Fruit fly (Drosophila melanogaster) whole organism, prepupa: Measurements from ENCODE around the gene CG43082.

ENCODE experiments used
- CG10631 ChIP-seq: fragments of 200-800 bp; sonication (Bioruptor generic); optimal IDR thresholded peaks from 2 replicates; lab custom pipeline; 2016; ENCODE audit warnings: missing biosample characterization, missing genetic modification characterization
- CG10669 ChIP-seq: fragments of 200-800 bp; sonication (Bioruptor generic); optimal IDR thresholded peaks from 3 replicates; lab custom pipeline; 2018; ENCODE audit warnings: missing biosample characterization, mild to moderate bottlenecking, missing genetic modification characterization, moderate library complexity
- CG11294 ChIP-seq: fragments of 200-800 bp; sonication (Bioruptor generic); IDR thresholded peaks from 2 replicates; pipeline ENCODE4 v1.3.6; 2022; ENCODE audit warnings: missing biosample characterization, missing genetic modification characterization
- CG11762 ChIP-seq: fragments of 200-800 bp; sonication (Bioruptor generic); optimal IDR thresholded peaks from 3 replicates; lab custom pipeline; 2016; ENCODE audit warnings: missing biosample characterization, missing genetic modification characterization; ENCODE audit not compliant: insufficient read depth
- CG11902 ChIP-seq: fragments of 200-800 bp; sonication (Bioruptor generic); optimal IDR thresholded peaks from 3 replicates; lab custom pipeline; 2016; ENCODE audit warnings: missing biosample characterization, missing genetic modification characterization
- CG3032 ChIP-seq: fragments of 200-800 bp; optimal IDR thresholded peaks from 2 replicates; lab custom pipeline; 2019; ENCODE audit warnings: missing biosample characterization, mild to moderate bottlenecking, missing genetic modification characterization, moderate library complexity
- CG32006 ChIP-seq: fragments of 200-800 bp; sonication (Bioruptor generic); optimal IDR thresholded peaks from 3 replicates; lab custom pipeline; 2017; ENCODE audit warnings: missing biosample characterization, mild to moderate bottlenecking, missing genetic modification characterization
- CG3919 ChIP-seq: fragments of 200-800 bp; sonication (Bioruptor generic); optimal IDR thresholded peaks from 3 replicates; lab custom pipeline; 2016; ENCODE audit warnings: missing biosample characterization, missing genetic modification characterization
- CG4318 ChIP-seq: fragments of 200-800 bp; sonication (Bioruptor generic); optimal IDR thresholded peaks from 3 replicates; lab custom pipeline; 2017; ENCODE audit warnings: missing biosample characterization, mild to moderate bottlenecking, missing genetic modification characterization
- CG6163 ChIP-seq: fragments of 200-800 bp; sonication (Bioruptor generic); IDR thresholded peaks from 3 replicates; pipeline ENCODE4 v1.3.6; 2022; ENCODE audit warnings: missing biosample characterization, missing genetic modification characterization
- CG6276 ChIP-seq: fragments of 200-800 bp; sonication (Bioruptor generic); optimal IDR thresholded peaks from 2 replicates; lab custom pipeline; 2017; ENCODE audit warnings: missing biosample characterization, mild to moderate bottlenecking, missing genetic modification characterization
- CG6792 ChIP-seq: fragments of 200-800 bp; sonication (Bioruptor generic); optimal IDR thresholded peaks from 3 replicates; lab custom pipeline; 2016; ENCODE audit warnings: missing biosample characterization, missing genetic modification characterization
- CG6808 ChIP-seq: fragments of 200-800 bp; sonication (Bioruptor generic); optimal IDR thresholded peaks from 3 replicates; lab custom pipeline; 2017; ENCODE audit warnings: missing biosample characterization, missing genetic modification characterization, mild to moderate bottlenecking, moderate library complexity, missing genetic modification reagents
- CG6854 ChIP-seq: fragments of 200-800 bp; sonication (Bioruptor generic); optimal IDR thresholded peaks from 2 replicates; lab custom pipeline; 2017; ENCODE audit warnings: missing biosample characterization, mild to moderate bottlenecking, missing genetic modification characterization
- CG7368 ChIP-seq: fragments of 200-800 bp; sonication (Bioruptor generic); optimal IDR thresholded peaks from 3 replicates; lab custom pipeline; 2016; ENCODE audit warnings: missing biosample characterization, missing genetic modification characterization
- CG8319 ChIP-seq: fragments of 200-800 bp; sonication (Bioruptor generic); optimal IDR thresholded peaks from 3 replicates; lab custom pipeline; 2016; ENCODE audit warnings: missing biosample characterization, missing genetic modification characterization
- CG8632 ChIP-seq: fragments of 200-800 bp; sonication (Bioruptor generic); optimal IDR thresholded peaks from 3 replicates; lab custom pipeline; 2016; ENCODE audit warnings: missing biosample characterization, missing genetic modification characterization
- CG9139 ChIP-seq: fragments of 200-800 bp; sonication (Bioruptor generic); optimal IDR thresholded peaks from 3 replicates; lab custom pipeline; 2017; ENCODE audit warnings: missing biosample characterization, mild to moderate bottlenecking, missing genetic modification characterization
- Eip75B ChIP-seq: fragments of 200-800 bp; sonication (Bioruptor generic); optimal IDR thresholded peaks from 3 replicates; lab custom pipeline; 2016; ENCODE audit warnings: missing biosample characterization, missing genetic modification characterization
- Eip78C ChIP-seq: fragments of 200-800 bp; sonication (Bioruptor generic); peaks from one replicate; lab custom pipeline; 2016; ENCODE audit warnings: missing biosample characterization, missing genetic modification characterization
- Eip93F ChIP-seq: fragments of 200-800 bp; sonication (Bioruptor generic); optimal IDR thresholded peaks from 2 replicates; lab custom pipeline; 2016; ENCODE audit warnings: missing biosample characterization, mild to moderate bottlenecking, missing genetic modification characterization
- Ets21C ChIP-seq: fragments of 200-800 bp; sonication (Bioruptor generic); optimal IDR thresholded peaks from 3 replicates; lab custom pipeline; 2016; ENCODE audit warnings: missing biosample characterization, missing genetic modification characterization
- Gug ChIP-seq: fragments of 200-800 bp; sonication (Bioruptor generic); IDR thresholded peaks from 2 replicates; pipeline ENCODE4 v1.3.6; 2022; ENCODE audit warnings: missing biosample characterization, missing genetic modification characterization
- Hr38 ChIP-seq: sonication (Bioruptor generic); optimal IDR thresholded peaks from 2 replicates; lab custom pipeline; 2016; ENCODE audit warnings: missing biosample characterization, missing genetic modification characterization
- Hr39 ChIP-seq: fragments of 200-800 bp; sonication (Bioruptor generic); optimal IDR thresholded peaks from 2 replicates; lab custom pipeline; 2016; ENCODE audit warnings: missing biosample characterization, missing genetic modification characterization
- Hr4 ChIP-seq: fragments of 200-800 bp; sonication (Bioruptor generic); optimal IDR thresholded peaks from 3 replicates; lab custom pipeline; 2016; ENCODE audit warnings: missing biosample characterization, missing genetic modification characterization
- Smox ChIP-seq: fragments of 200-800 bp; sonication (Bioruptor generic); optimal IDR thresholded peaks from 3 replicates; lab custom pipeline; 2016; ENCODE audit warnings: missing biosample characterization, missing genetic modification characterization
- Sox102F ChIP-seq: fragments of 200-800 bp; sonication (Bioruptor generic); optimal IDR thresholded peaks from 2 replicates; lab custom pipeline; 2016; ENCODE audit warnings: missing biosample characterization, mild to moderate bottlenecking, missing genetic modification characterization
- Sox14 ChIP-seq: fragments of 200-800 bp; sonication (Bioruptor generic); optimal IDR thresholded peaks from 3 replicates; lab custom pipeline; 2016; ENCODE audit warnings: missing biosample characterization, missing genetic modification characterization
- achi ChIP-seq: fragments of 200-800 bp; sonication (Bioruptor generic); optimal IDR thresholded peaks from 3 replicates; lab custom pipeline; 2016; ENCODE audit warnings: missing biosample characterization, missing genetic modification characterization
- acj6 ChIP-seq: fragments of 200-800 bp; sonication (Bioruptor generic); optimal IDR thresholded peaks from 3 replicates; lab custom pipeline; 2016; ENCODE audit warnings: missing biosample characterization, missing genetic modification characterization
- cyc ChIP-seq: fragments of 200-800 bp; sonication (Bioruptor generic); optimal IDR thresholded peaks from 3 replicates; lab custom pipeline; 2016; ENCODE audit warnings: missing biosample characterization, missing genetic modification characterization
- dsx ChIP-seq: fragments of 200-800 bp; optimal IDR thresholded peaks from 3 replicates; lab custom pipeline; 2019; ENCODE audit warnings: missing biosample characterization, mild to moderate bottlenecking, missing genetic modification characterization, moderate library complexity; ENCODE audit not compliant: poor library complexity, severe bottlenecking
- eg ChIP-seq: fragments of 200-800 bp; sonication (Bioruptor generic); IDR thresholded peaks from 3 replicates; pipeline ENCODE4 v1.3.6; 2022; ENCODE audit warnings: missing biosample characterization, missing genetic modification characterization
- esn ChIP-seq: fragments of 200-800 bp; sonication (Bioruptor generic); optimal IDR thresholded peaks from 2 replicates; lab custom pipeline; 2016; ENCODE audit warnings: missing biosample characterization, mild to moderate bottlenecking, missing genetic modification characterization, moderate library complexity
- fd59A ChIP-seq: fragments of 200-800 bp; sonication (Bioruptor generic); optimal IDR thresholded peaks from 2 replicates; lab custom pipeline; 2017; ENCODE audit warnings: missing biosample characterization, mild to moderate bottlenecking, missing genetic modification characterization, missing genetic modification reagents
- fd85E ChIP-seq: fragments of 200-800 bp; sonication (Bioruptor generic); optimal IDR thresholded peaks from 3 replicates; lab custom pipeline; 2016; ENCODE audit warnings: missing biosample characterization, missing genetic modification characterization
- lz ChIP-seq: fragments of 200-800 bp; sonication (Bioruptor generic); optimal IDR thresholded peaks from 3 replicates; lab custom pipeline; 2016; ENCODE audit warnings: missing biosample characterization, missing genetic modification characterization
- net ChIP-seq: fragments of 200-800 bp; sonication (Bioruptor generic); optimal IDR thresholded peaks from 3 replicates; lab custom pipeline; 2016; ENCODE audit warnings: missing biosample characterization, missing genetic modification characterization
- pdm3 ChIP-seq: fragments of 200-800 bp; sonication (Bioruptor generic); optimal IDR thresholded peaks from 3 replicates; lab custom pipeline; 2016; ENCODE audit warnings: missing biosample characterization, missing genetic modification characterization
- salr ChIP-seq, 2 experiments: fragments of 200-800 bp; sonication (Bioruptor generic); optimal IDR thresholded peaks; 3 replicates each; lab custom pipeline; 2016 to 2018; ENCODE audit warnings: missing biosample characterization in 2 of 2, missing genetic modification characterization in 2 of 2, mild to moderate bottlenecking in 1 of 2
- spab ChIP-seq: fragments of 200-800 bp; sonication (Bioruptor generic); optimal IDR thresholded peaks from 2 replicates; lab custom pipeline; 2017; ENCODE audit warnings: missing biosample characterization, mild to moderate bottlenecking, missing genetic modification characterization, missing genetic modification reagents
- ss ChIP-seq, 2 experiments: fragments of 200-800 bp; sonication (Bioruptor generic); optimal IDR thresholded peaks; 2 replicates in 1 of 2; 3 replicates in 1 of 2; lab custom pipeline; 2017 to 2018; ENCODE audit warnings: mild to moderate bottlenecking in 2 of 2, missing biosample characterization in 2 of 2, missing genetic modification characterization in 2 of 2, moderate library complexity in 1 of 2
- svp ChIP-seq: fragments of 200-800 bp; sonication (Bioruptor generic); peaks from one replicate; lab custom pipeline; 2016; ENCODE audit warnings: missing biosample characterization, missing genetic modification characterization
- topi ChIP-seq: fragments of 200-800 bp; sonication (Bioruptor generic); optimal IDR thresholded peaks from 3 replicates; lab custom pipeline; 2016; ENCODE audit warnings: missing biosample characterization, missing genetic modification characterization
- vri ChIP-seq: fragments of 200-800 bp; sonication (Bioruptor generic); optimal IDR thresholded peaks from 3 replicates; lab custom pipeline; 2016; ENCODE audit warnings: missing biosample characterization, mild to moderate bottlenecking, missing genetic modification characterization

Gene CG43082

dm6 chr3L:15670455-15670854 is 8.8 kb downstream of the CG43082 start (continued):
- TF ChIP-seq achi (GFP tag; lab: Kevin White, UChicago): peak; percentile 12
- no peak for TF ChIP-seq CG7368 (GFP tag; lab: Kevin White, UChicago)
- no peak for TF ChIP-seq pdm3
- TF ChIP-seq Hr38 (GFP tag; lab: Kevin White, UChicago): no peak
- peak; percentile 9 for TF ChIP-seq cyc (GFP tag; lab: Kevin White, UChicago)
- TF ChIP-seq CG8632: no peak
- no peak for TF ChIP-seq CG6808 (GFP tag; lab: Kevin White, UChicago)
- TF ChIP-seq CG3032: no peak
- TF ChIP-seq CG4318 (GFP tag; lab: Kevin White, UChicago): no peak
- TF ChIP-seq Sox102F: no peak
- no peak for TF ChIP-seq ss (GFP tag; optimal IDR thresholded peaks at IDR 0.05; lab: Kevin White, UChicago)
- no peak for TF ChIP-seq CG32006
- peak; percentile 17 for TF ChIP-seq topi (GFP tag; lab: Kevin White, UChicago)
- no peak for TF ChIP-seq Eip75B (GFP tag; lab: Kevin White, UChicago)
- no peak for TF ChIP-seq Sox14 (GFP tag; lab: Kevin White, UChicago)
- TF ChIP-seq CG11902 (GFP tag; lab: Kevin White, UChicago): no peak
- no peak for TF ChIP-seq CG6276
- TF ChIP-seq salr (GFP tag; optimal IDR thresholded peaks at IDR 0.05; lab: Kevin White, UChicago): no peak
- TF ChIP-seq dsx (GFP tag; lab: Kevin White, UChicago): no peak
- TF ChIP-seq fd85E (GFP tag; lab: Kevin White, UChicago): no peak
- no peak for TF ChIP-seq CG8319 (GFP tag; lab: Kevin White, UChicago)
- TF ChIP-seq Smox (GFP tag; lab: Kevin White, UChicago): peak; percentile 24
- peak; percentile 21 for TF ChIP-seq CG10631 (GFP tag; lab: Kevin White, UChicago)
- no peak for TF ChIP-seq lz
- no peak for TF ChIP-seq Ets21C (GFP tag; lab: Kevin White, UChicago)
- TF ChIP-seq CG10669 (GFP tag; lab: Kevin White, UChicago): no peak
- no peak for TF ChIP-seq spab (GFP tag; lab: Kevin White, UChicago)
- TF ChIP-seq svp: peak; percentile 78
- peak; percentile 3 for TF ChIP-seq vri (GFP tag; lab: Kevin White, UChicago)
- peak; percentile 26 for TF ChIP-seq CG6792 (GFP tag; lab: Kevin White, UChicago)

- TF ChIP-seq eg (GFP tag; lab: Robert Waterston, UW): no peak
- TF ChIP-seq esn (GFP tag; lab: Kevin White, UChicago): peak; percentile 4
- TF ChIP-seq acj6 (GFP tag; lab: Kevin White, UChicago): peak; percentile 6
- peak; percentile 43 for TF ChIP-seq Eip78C
- TF ChIP-seq Gug (GFP tag; lab: Robert Waterston, UW): no peak
- no peak for TF ChIP-seq Ets21C (GFP tag; lab: Kevin White, UChicago)
These were observed 11.1 kb downstream of the CG43082 start for dm6 chr3L:15672800-15673199.

dm6 chr3L:15675111-15675510 is 13.4 kb downstream of the CG43082 start:
- TF ChIP-seq topi (GFP tag; lab: Kevin White, UChicago) (no peak), esn (GFP tag; lab: Kevin White, UChicago) (no peak), Eip93F (GFP tag; lab: Kevin White, UChicago) (no peak), CG11762 (GFP tag; lab: Kevin White, UChicago) (no peak), CG6276 (no peak), Hr39 (GFP tag; lab: Kevin White, UChicago) (no peak), CG10631 (GFP tag; lab: Kevin White, UChicago) (peak; percentile 21), dsx (GFP tag; lab: Kevin White, UChicago) (peak; percentile 62), fd59A (no peak), CG9139 (GFP tag; lab: Kevin White, UChicago) (no peak), Hr4 (GFP tag; lab: Kevin White, UChicago) (peak; percentile 35), CG10669 (GFP tag; lab: Kevin White, UChicago) (peak; percentile 4), pdm3 (no peak), Eip78C (peak; percentile 62), salr (GFP tag; optimal IDR thresholded peaks at IDR 0.05; lab: Kevin White, UChicago) (no peak), CG32006 (peak; percentile 49), Ets21C (GFP tag; lab: Kevin White, UChicago) (no peak), CG8632 (no peak), CG3919 (GFP tag; lab: Kevin White, UChicago) (peak; percentile 20), CG6854 (no peak), Sox14 (GFP tag; lab: Kevin White, UChicago) (no peak), CG6808 (GFP tag; lab: Kevin White, UChicago) (no peak), spab (GFP tag; lab: Kevin White, UChicago) (no peak), net (peak; percentile 16), eg (GFP tag; lab: Robert Waterston, UW) (no peak), CG11294 (GFP tag; lab: Robert Waterston, UW) (no peak), CG6163 (GFP tag; lab: Robert Waterston, UW) (0 out of 3 replicates have a peak, but pooled peaks have one; percentile 44), Hr38 (GFP tag; lab: Kevin White, UChicago) (no peak)
